Worm (Caenorhabditis elegans) whole organism, L2 larva: ENCODE measurements around the gene exos-4.2.

Experiments used
- C34F6.9 ChIP-seq: fragments of 150-350 bp; optimal IDR thresholded peaks from 2 replicates; lab custom pipeline; 2014; ENCODE audit warnings: missing biosample characterization, missing genetic modification characterization
- F13H6.1 ChIP-seq: sonication (generic microtip); optimal IDR thresholded peaks from 2 replicates; lab custom pipeline; 2016; ENCODE audit warnings: missing genetic modification characterization, missing compliant biosample characterization
- R02D3.7 ChIP-seq: fragments of 150-350 bp; optimal IDR thresholded peaks from 2 replicates; lab custom pipeline; 2014; ENCODE audit warnings: missing biosample characterization, missing genetic modification characterization
- Y55F3AM.14 ChIP-seq: fragments of 200-800 bp; sonication (Bioruptor generic); optimal IDR thresholded peaks from 2 replicates; lab custom pipeline; 2018; ENCODE audit warnings: mild to moderate bottlenecking, missing genetic modification characterization, missing compliant biosample characterization
- ZK546.5 ChIP-seq: sonication (generic microtip); optimal IDR thresholded peaks from 2 replicates; lab custom pipeline; 2017; ENCODE audit warnings: missing biosample characterization, missing genetic modification characterization
- alr-1 ChIP-seq: fragments of 150-350 bp; optimal IDR thresholded peaks from 2 replicates; lab custom pipeline; 2014; ENCODE audit warnings: missing biosample characterization, missing genetic modification characterization
- aly-2 ChIP-seq: fragments of 150-350 bp; optimal IDR thresholded peaks from 2 replicates; lab custom pipeline; 2014; ENCODE audit warnings: missing biosample characterization, missing genetic modification characterization
- ama-1 ChIP-seq: fragments of 150-350 bp; optimal IDR thresholded peaks from 2 replicates; lab custom pipeline; 2018; ENCODE audit warnings: inconsistent platforms
- blmp-1 ChIP-seq: sonication (generic microtip); optimal IDR thresholded peaks from 2 replicates; lab custom pipeline; 2017; ENCODE audit warnings: missing genetic modification characterization, mild to moderate bottlenecking, missing compliant biosample characterization, antibody characterized with exemption, moderate library complexity; ENCODE audit not compliant: insufficient read depth
- ceh-82 ChIP-seq: fragments of 150-350 bp; optimal IDR thresholded peaks from 2 replicates; lab custom pipeline; 2014; ENCODE audit warnings: missing biosample characterization, missing genetic modification characterization
- dmd-4 ChIP-seq: sonication (generic microtip); optimal IDR thresholded peaks from 2 replicates; lab custom pipeline; 2017; ENCODE audit warnings: missing biosample characterization, missing genetic modification characterization
- egl-27 ChIP-seq: sonication (generic microtip); optimal IDR thresholded peaks from 3 replicates; lab custom pipeline; 2017; ENCODE audit warnings: missing biosample characterization, missing genetic modification reagents, missing genetic modification characterization
- fos-1 ChIP-seq: fragments of 150-350 bp; optimal IDR thresholded peaks from 2 replicates; lab custom pipeline; 2014; ENCODE audit warnings: missing biosample characterization, missing genetic modification characterization
- gmeb-1 ChIP-seq: fragments of 150-350 bp; optimal IDR thresholded peaks from 2 replicates; lab custom pipeline; 2014; ENCODE audit warnings: missing biosample characterization, missing genetic modification characterization
- lin-11 ChIP-seq: fragments of 150-350 bp; sonication (generic microtip); optimal IDR thresholded peaks from 2 replicates; lab custom pipeline; 2014; ENCODE audit warnings: missing biosample characterization, missing genetic modification characterization, inconsistent platforms, mixed read lengths
- lin-13 ChIP-seq: fragments of 150-350 bp; optimal IDR thresholded peaks from 2 replicates; lab custom pipeline; 2014; ENCODE audit warnings: missing biosample characterization, missing genetic modification reagents, missing genetic modification characterization
- lin-39 ChIP-seq: fragments of 150-350 bp; optimal IDR thresholded peaks from 2 replicates; lab custom pipeline; 2014; ENCODE audit warnings: missing biosample characterization, missing genetic modification reagents, missing genetic modification characterization
- lsy-2 ChIP-seq, 2 experiments: fragments of 150-350 bp in 1 of 2; sonication (generic microtip) in 1 of 2; optimal IDR thresholded peaks; 2 replicates each; lab custom pipeline; 2014 to 2017; ENCODE audit warnings: missing biosample characterization in 2 of 2, missing genetic modification characterization in 2 of 2
- mab-5 ChIP-seq: fragments of 150-350 bp; optimal IDR thresholded peaks from 2 replicates; lab custom pipeline; 2014; ENCODE audit warnings: missing biosample characterization, missing genetic modification characterization
- mbf-1 ChIP-seq: sonication (generic microtip); optimal IDR thresholded peaks from 2 replicates; lab custom pipeline; 2017; ENCODE audit warnings: missing biosample characterization, missing genetic modification characterization
- mdl-1 ChIP-seq, 2 experiments: fragments of 150-350 bp in 1 of 2; sonication (generic microtip) in 1 of 2; optimal IDR thresholded peaks; 2 replicates each; lab custom pipeline; 2017; ENCODE audit warnings: missing biosample characterization in 2 of 2, missing genetic modification characterization in 2 of 2
- nhr-11 ChIP-seq: fragments of 150-350 bp; optimal IDR thresholded peaks from 2 replicates; lab custom pipeline; 2014; ENCODE audit warnings: missing biosample characterization, missing genetic modification characterization
- nhr-12 ChIP-seq: fragments of 150-350 bp; optimal IDR thresholded peaks from 2 replicates; lab custom pipeline; 2014; ENCODE audit warnings: missing biosample characterization, missing genetic modification characterization
- nhr-129 ChIP-seq: fragments of 150-350 bp; optimal IDR thresholded peaks from 2 replicates; lab custom pipeline; 2014; ENCODE audit warnings: missing biosample characterization, missing genetic modification characterization
- nhr-21 ChIP-seq: fragments of 150-350 bp; optimal IDR thresholded peaks from 2 replicates; lab custom pipeline; 2014; ENCODE audit warnings: missing biosample characterization, missing genetic modification characterization
- nhr-23 ChIP-seq: fragments of 150-350 bp; optimal IDR thresholded peaks from 2 replicates; lab custom pipeline; 2014; ENCODE audit warnings: missing biosample characterization, missing genetic modification reagents, missing genetic modification characterization
- nhr-237 ChIP-seq: fragments of 150-350 bp; optimal IDR thresholded peaks from 2 replicates; lab custom pipeline; 2014; ENCODE audit warnings: missing biosample characterization, missing genetic modification characterization
- nhr-25 ChIP-seq: fragments of 150-350 bp; sonication (generic microtip); optimal IDR thresholded peaks from 3 replicates; lab custom pipeline; 2014; ENCODE audit warnings: missing biosample characterization, missing genetic modification characterization
- nhr-6 ChIP-seq: fragments of 150-350 bp; optimal IDR thresholded peaks from 2 replicates; lab custom pipeline; 2014; ENCODE audit warnings: missing biosample characterization, missing genetic modification characterization
- nhr-77 ChIP-seq: fragments of 150-350 bp; optimal IDR thresholded peaks from 2 replicates; lab custom pipeline; 2014; ENCODE audit warnings: missing biosample characterization, missing genetic modification characterization
- peb-1 ChIP-seq: fragments of 150-350 bp; optimal IDR thresholded peaks from 2 replicates; lab custom pipeline; 2014; ENCODE audit warnings: missing biosample characterization, missing genetic modification characterization
- sem-4 ChIP-seq: fragments of 150-350 bp; optimal IDR thresholded peaks from 2 replicates; lab custom pipeline; 2014; ENCODE audit warnings: missing biosample characterization, missing genetic modification reagents, missing genetic modification characterization
- skn-1 ChIP-seq: sonication (generic microtip); optimal IDR thresholded peaks from 2 replicates; lab custom pipeline; 2017; ENCODE audit warnings: missing biosample characterization, missing genetic modification characterization
- sma-3 ChIP-seq: sonication (generic microtip); optimal IDR thresholded peaks from 2 replicates; lab custom pipeline; 2016; ENCODE audit warnings: missing genetic modification reagents, missing genetic modification characterization, missing compliant biosample characterization
- snpc-4 ChIP-seq: fragments of 150-350 bp; optimal IDR thresholded peaks from 2 replicates; lab custom pipeline; 2014; ENCODE audit warnings: missing biosample characterization, missing genetic modification characterization
- unc-55 ChIP-seq: fragments of 150-350 bp; sonication (generic microtip); optimal IDR thresholded peaks from 3 replicates; lab custom pipeline; 2014; ENCODE audit warnings: missing biosample characterization, missing genetic modification reagents, missing genetic modification characterization
- unc-62 ChIP-seq: fragments of 150-350 bp; optimal IDR thresholded peaks from 2 replicates; lab custom pipeline; 2014; ENCODE audit warnings: missing biosample characterization, missing genetic modification reagents, missing genetic modification characterization
- zag-1 ChIP-seq: fragments of 150-350 bp; optimal IDR thresholded peaks from 2 replicates; lab custom pipeline; 2014; ENCODE audit warnings: missing biosample characterization, missing genetic modification characterization
- ztf-1 ChIP-seq: fragments of 200-800 bp; sonication (Bioruptor generic); conservative IDR thresholded peaks from 2 replicates; pipeline ENCODE4 v1.3.6; 2022; ENCODE audit warnings: missing genetic modification characterization, missing compliant biosample characterization
- ztf-4 ChIP-seq: fragments of 150-350 bp; optimal IDR thresholded peaks from 2 replicates; lab custom pipeline; 2014; ENCODE audit warnings: missing biosample characterization, missing genetic modification characterization

The exos-4.2 gene

ce11 chrIII:901148-901547, 41.1 kb downstream of the exos-4.2 start, which contains the start of gene sucl-2:
sucl-2 (minus strand) TSS chrIII:901412.
- no peak for TF ChIP-seq nhr-77 (tag; lab: Kevin White, UChicago)

- TF ChIP-seq dmd-4 (tag; lab: Kevin White, UChicago) (no peak), lin-13 (GFP tag; lab: Kevin White, UChicago) (peak; percentile 34), nhr-129 (tag; lab: Kevin White, UChicago) (no peak), C34F6.9 (peak; percentile 35), lsy-2 (tag; optimal IDR thresholded peaks at IDR 0.05; lab: Kevin White, UChicago) (peak in 1 of 2 experiments; percentile 44), nhr-237 (tag; lab: Kevin White, UChicago) (no peak), fos-1 (tag; lab: Kevin White, UChicago) (no peak), sma-3 (no peak), nhr-23 (tag; lab: Kevin White, UChicago) (no peak), mdl-1 (tag; optimal IDR thresholded peaks at IDR 0.05; lab: Kevin White, UChicago) (no peak), gmeb-1 (peak; percentile 54), ceh-82 (no peak), zag-1 (tag; lab: Kevin White, UChicago) (no peak), nhr-25 (tag; lab: Kevin White, UChicago) (no peak), lin-11 (tag; lab: Kevin White, UChicago) (no peak), R02D3.7 (tag; lab: Kevin White, UChicago) (no peak), ama-1 (no peak), Y55F3AM.14 (GFP tag; lab: Kevin White, UChicago) (no peak), mab-5 (tag; lab: Kevin White, UChicago) (no peak), sem-4 (no peak), alr-1 (tag; lab: Kevin White, UChicago) (no peak)
These were observed 41.7 kb downstream of the exos-4.2 start for ce11 chrIII:901600-902250.

ce11 chrIII:907311-907710, 47.3 kb downstream of the exos-4.2 start, which contains the start of gene F23H11.4:
F23H11.4 (minus strand) TSS chrIII:907539.
- TF ChIP-seq skn-1 = no peak
- no peak for TF ChIP-seq R02D3.7 (tag; lab: Kevin White, UChicago)
- no peak for TF ChIP-seq Y55F3AM.14 (GFP tag; lab: Kevin White, UChicago)
- TF ChIP-seq ztf-1 (GFP tag; lab: Robert Waterston, UW) = no peak
- TF ChIP-seq lin-39 (tag; lab: Kevin White, UChicago) = no peak
- TF ChIP-seq peb-1 (tag; lab: Kevin White, UChicago) = no peak
- no peak for TF ChIP-seq ZK546.5 (tag; lab: Kevin White, UChicago)
- no peak for TF ChIP-seq mbf-1 (tag; lab: Kevin White, UChicago)

ce11 chrIII:907990-908389, 48.0 kb downstream of the exos-4.2 start:
- TF ChIP-seq ztf-4 (tag; lab: Kevin White, UChicago) = no peak
- TF ChIP-seq C34F6.9 = peak; percentile 41
- no peak for TF ChIP-seq peb-1 (tag; lab: Kevin White, UChicago)
- no peak for TF ChIP-seq alr-1 (tag; lab: Kevin White, UChicago)
- TF ChIP-seq nhr-11 (tag; lab: Kevin White, UChicago) = no peak
- TF ChIP-seq ceh-82 = no peak
- no peak for TF ChIP-seq lin-39 (tag; lab: Kevin White, UChicago)
- TF ChIP-seq egl-27 = no peak
- TF ChIP-seq nhr-77 (tag; lab: Kevin White, UChicago) = no peak
- no peak for TF ChIP-seq zag-1 (tag; lab: Kevin White, UChicago)
- TF ChIP-seq nhr-21 = no peak
- no peak for TF ChIP-seq nhr-12 (tag; lab: Kevin White, UChicago)
- TF ChIP-seq nhr-237 (tag; lab: Kevin White, UChicago) = no peak
- TF ChIP-seq nhr-129 (tag; lab: Kevin White, UChicago) = peak; percentile 59
- no peak for TF ChIP-seq nhr-23 (tag; lab: Kevin White, UChicago)
- peak in 1 of 2 experiments; percentile 31 for TF ChIP-seq lsy-2 (tag; optimal IDR thresholded peaks at IDR 0.05; lab: Kevin White, UChicago)
- peak; percentile 22 for TF ChIP-seq nhr-25 (tag; lab: Kevin White, UChicago)
- no peak for TF ChIP-seq unc-55 (GFP tag; lab: Kevin White, UChicago)
- TF ChIP-seq unc-62 = no peak
- TF ChIP-seq mbf-1 (tag; lab: Kevin White, UChicago) = no peak
- no peak for TF ChIP-seq skn-1
- TF ChIP-seq aly-2 = no peak
- no peak for TF ChIP-seq snpc-4 (tag; lab: Kevin White, UChicago)
- TF ChIP-seq blmp-1 (tag; lab: Kevin White, UChicago) = no peak
- TF ChIP-seq sma-3 = no peak
- peak; percentile 93 for TF ChIP-seq fos-1 (tag; lab: Kevin White, UChicago)
- no peak for TF ChIP-seq lin-11 (tag; lab: Kevin White, UChicago)
- TF ChIP-seq nhr-6 (tag; lab: Kevin White, UChicago) = no peak
- no peak for TF ChIP-seq sem-4
- TF ChIP-seq F13H6.1 (tag; lab: Kevin White, UChicago) = no peak
- TF ChIP-seq Y55F3AM.14 (GFP tag; lab: Kevin White, UChicago) = no peak
- TF ChIP-seq mdl-1 (tag; optimal IDR thresholded peaks at IDR 0.05; lab: Kevin White, UChicago) = no peak
- no peak for TF ChIP-seq ama-1
- TF ChIP-seq, all 48 proteins: peak for 5
